Worm (Caenorhabditis elegans) whole organism, L2 larva: ENCODE results near the gene slc-46A.

Experiments
- ceh-82 ChIP-seq: fragments of 150-350 bp; optimal IDR thresholded peaks from 2 replicates; lab custom pipeline; 2014; ENCODE audit warnings: missing biosample characterization, missing genetic modification characterization
- lin-13 ChIP-seq: fragments of 150-350 bp; optimal IDR thresholded peaks from 2 replicates; lab custom pipeline; 2014; ENCODE audit warnings: missing biosample characterization, missing genetic modification reagents, missing genetic modification characterization

DNA sequence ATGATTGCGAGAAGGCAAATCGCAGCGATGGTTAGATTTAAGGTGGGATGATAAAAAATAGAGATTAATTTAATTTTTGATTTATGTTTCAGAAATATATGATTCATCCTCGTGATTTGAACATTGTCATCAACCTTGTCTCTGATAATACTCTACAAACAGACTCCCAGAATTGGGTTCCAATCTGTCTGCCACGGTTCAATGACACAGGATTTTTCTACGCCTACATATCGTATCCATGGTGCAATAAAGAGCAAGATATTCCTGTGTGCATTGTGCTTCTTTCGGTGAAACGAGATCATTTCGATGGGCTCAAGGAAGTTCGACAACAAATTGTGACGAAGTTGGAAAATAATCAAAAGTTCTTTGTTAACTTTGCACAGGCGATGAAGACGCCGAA lies 48.8 kb downstream of the slc-46A start:
- TF ChIP-seq ceh-82 (no peak), lin-13 (GFP tag; lab: Kevin White, UChicago) (no peak)
